Worm (Caenorhabditis elegans): ENCODE data around the gene F36H12.4.
"Not testable (repeated sequence)": the region's sequence is repeated elsewhere in the genome, so short reads cannot be mapped to it uniquely, and the experiment has no call there.

Gene F36H12.4

DNA sequence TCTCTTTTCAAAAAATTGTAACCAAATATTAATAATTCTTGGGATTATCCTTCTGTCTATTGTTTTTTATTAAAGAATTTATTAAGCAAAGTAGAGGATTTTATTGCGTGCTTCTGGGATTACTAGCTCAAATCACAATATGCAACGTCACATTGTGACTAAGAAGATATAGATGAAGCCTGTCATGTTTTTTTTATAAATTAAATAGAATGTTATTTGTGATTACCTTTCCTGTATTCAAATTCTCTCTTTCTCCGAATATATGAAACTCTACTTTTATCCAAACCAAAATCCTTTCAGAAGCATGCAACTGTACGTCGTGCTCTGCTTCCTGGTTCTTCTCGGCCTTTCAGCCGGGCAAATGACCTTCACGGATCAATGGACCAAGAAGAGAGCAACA is 21.6 kb downstream of the F36H12.4 start, which contains the start of gene nlp-47:
nlp-47 (plus strand) TSS at position 301 of the 400 bp plus-strand sequence.
- TF ChIP-seq pbrm-1 (GFP tag; IDR thresholded peaks at IDR 0.05), result no peak
- no peak for TF ChIP-seq F52B5.7 (tag; optimal IDR thresholded peaks at IDR 0.05)
- no peak for TF ChIP-seq nfyb-1 (GFP tag; IDR thresholded peaks at IDR 0.05)
- no peak for TF ChIP-seq Y67H2A.10 (GFP tag; conservative IDR thresholded peaks at IDR 0.05)
- no peak for TF ChIP-seq dox-1 (GFP tag; IDR thresholded peaks at IDR 0.05)
- no peak for TF ChIP-seq fkh-3 (tag; optimal IDR thresholded peaks at IDR 0.05)
- TF ChIP-seq hlh-26 (GFP tag; conservative IDR thresholded peaks at IDR 0.05), result no peak
- no peak for TF ChIP-seq die-1 (tag; optimal IDR thresholded peaks at IDR 0.05)
- no peak for TF ChIP-seq Y95B8A.8 (GFP tag; IDR thresholded peaks at IDR 0.05)
- TF ChIP-seq akir-1 (GFP tag; optimal IDR thresholded peaks at IDR 0.05), result no peak
- TF ChIP-seq bed-2 (GFP tag; IDR thresholded peaks at IDR 0.05), result no peak
- TF ChIP-seq mxl-1 (tag; optimal IDR thresholded peaks at IDR 0.05), result no peak
- TF ChIP-seq T26A5.8 (tag; optimal IDR thresholded peaks at IDR 0.05), result no peak
- TF ChIP-seq hsf-1 (GFP tag; IDR thresholded peaks at IDR 0.05), result no peak

- no peak for TF ChIP-seq B0336.3 (GFP tag; IDR thresholded peaks at IDR 0.05)
- no peak for TF ChIP-seq sdz-38 (tag; optimal IDR thresholded peaks at IDR 0.05)
- no peak for TF ChIP-seq nhr-27 (tag; optimal IDR thresholded peaks at IDR 0.05)
- no peak for TF ChIP-seq mel-28 (tag; optimal IDR thresholded peaks at IDR 0.05; ENCODE audit: borderline replicate concordance)
- no peak for TF ChIP-seq ztf-22 (GFP tag; optimal IDR thresholded peaks at IDR 0.05)
- TF ChIP-seq let-526 (GFP tag; IDR thresholded peaks at IDR 0.05), result no peak
- TF ChIP-seq pha-4 (tag; optimal IDR thresholded peaks at IDR 0.05), result no peak
- TF ChIP-seq F57C9.4 (tag; optimal IDR thresholded peaks at IDR 0.05), result no peak
Observed at ce11 chrIV:5291207-5291606, 22.3 kb downstream of the F36H12.4 start.

DNA sequence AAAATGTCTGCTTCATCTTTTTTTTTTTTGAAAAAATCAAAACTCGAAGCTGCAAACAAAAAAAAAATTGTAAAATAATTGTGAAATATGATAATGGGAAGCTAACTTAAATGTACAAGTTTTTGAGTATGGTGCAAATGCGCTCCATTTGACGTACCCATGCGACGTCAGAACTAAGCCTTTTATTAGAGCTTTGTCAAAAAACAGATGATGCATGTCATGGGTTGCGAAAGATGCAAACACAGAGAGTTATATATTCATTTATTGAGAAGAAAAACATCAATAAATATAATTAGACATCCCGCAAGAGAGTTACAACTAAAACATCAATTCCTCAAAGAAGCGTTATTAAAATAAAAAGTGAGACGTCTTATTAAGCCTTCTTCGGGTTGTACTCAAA is 25.6 kb downstream of the F36H12.4 start:
- no peak for TF ChIP-seq snpc-4 (GFP tag; optimal IDR thresholded peaks at IDR 0.05)
- no peak for TF ChIP-seq snpc-4 (tag; optimal IDR thresholded peaks at IDR 0.05)
- TF ChIP-seq T26A5.8 (tag; optimal IDR thresholded peaks at IDR 0.05), result no peak
- no peak for TF ChIP-seq F10E7.11 (tag; optimal IDR thresholded peaks at IDR 0.05)
- no peak for TF ChIP-seq nhr-27 (tag; optimal IDR thresholded peaks at IDR 0.05)
- no peak for TF ChIP-seq tbp1 (GFP tag; optimal IDR thresholded peaks at IDR 0.05)
- TF ChIP-seq ama-1 (optimal IDR thresholded peaks at IDR 0.05), result no peak
- no peak for TF ChIP-seq ama-1 (GFP tag; optimal IDR thresholded peaks at IDR 0.05)
- TF ChIP-seq gei-17 (GFP tag; optimal IDR thresholded peaks at IDR 0.05), result no peak
- no peak for TF ChIP-seq F23B12.7 (tag; optimal IDR thresholded peaks at IDR 0.05; ENCODE audit: insufficient read depth)
- TF ChIP-seq madf-10 (tag; optimal IDR thresholded peaks at IDR 0.05), result no peak
- TF ChIP-seq sptf-2 (GFP tag; optimal IDR thresholded peaks at IDR 0.05), result no peak
- no peak for TF ChIP-seq ceh-79 (tag; optimal IDR thresholded peaks at IDR 0.05)
- no peak for TF ChIP-seq unc-130 (GFP tag; optimal IDR thresholded peaks at IDR 0.05)
- TF ChIP-seq tbx-9 (tag; optimal IDR thresholded peaks at IDR 0.05; ENCODE audit: borderline replicate concordance), result no peak

- TF ChIP-seq B0019.2 (GFP tag; conservative IDR thresholded peaks at IDR 0.05); hsf-1 (GFP tag; IDR thresholded peaks at IDR 0.05); xnd-1 (tag; optimal IDR thresholded peaks at IDR 0.05): not testable (repeated sequence)
Observed at ce11 chrIV:5295240-5295639, 26.3 kb downstream of the F36H12.4 start, which contains the start of gene msp-51. Gene msp-51, minus strand, starts transcription at chrIV:5295340.

Measured in whole organism, young adult.